In genomic region chr3R:30255255-30256121, dm6 we compare ENCODE assay signal across 3 fruit fly cellular contexts.
TF ChIP-seq lines count a peak whose summit lies in the region.

No protein-coding gene starts in this region.

TF ChIP-seq in whole organism, embryonic, 481 proteins besides CTCF, POLR2A, EP300 and RAD21 (continued from another document and continues in another):
- TF ChIP-seq phol (tag; optimal IDR thresholded peaks at IDR 0.05; lab: Kevin White, UChicago) (peak; percentile 5), Drgx (GFP tag; IDR thresholded peaks at IDR 0.05; lab: Robert Waterston, UW) (peak; percentile 93), vvl (GFP tag; IDR thresholded peaks at IDR 0.05; lab: Robert Waterston, UW) (peak; percentile 49; the same call in 1 of the 2 replicates), CG1024 (GFP tag; IDR thresholded peaks at IDR 0.05; lab: Robert Waterston, UW) (0 out of 2 replicates have a peak, but pooled peaks have one; percentile 3), nom (GFP tag; optimal IDR thresholded peaks at IDR 0.05; lab: Kevin White, UChicago) (peak; percentile 96), sna (GFP tag; IDR thresholded peaks at IDR 0.05; lab: Robert Waterston, UW; ENCODE audit: partially characterized antibody) (no peak), CG14710 (tag; optimal IDR thresholded peaks at IDR 0.05; lab: Kevin White, UChicago) (peak; percentile 26), Awh (GFP tag; IDR thresholded peaks at IDR 0.05; lab: Robert Waterston, UW) (0 out of 2 replicates have a peak, but pooled peaks have one; percentile 25), CG9797 (GFP tag; optimal IDR thresholded peaks at IDR 0.05; lab: Kevin White, UChicago) (no peak), CG8765 (GFP tag; IDR thresholded peaks at IDR 0.05; lab: Robert Waterston, UW) (no peak; the same call in 1 of the 2 replicates), dimm (GFP tag; IDR thresholded peaks at IDR 0.05; lab: Robert Waterston, UW) (no peak), Jarid2 (GFP tag; optimal IDR thresholded peaks at IDR 0.05; lab: Kevin White, UChicago) (no peak), CG10979 (tag; optimal IDR thresholded peaks at IDR 0.05; lab: Kevin White, UChicago) (peak; percentile 44), ttk (GFP tag; IDR thresholded peaks at IDR 0.05; lab: Robert Waterston, UW) (0 out of 2 replicates have a peak, but pooled peaks have one; percentile 9), ara (GFP tag; IDR thresholded peaks at IDR 0.05; lab: Robert Waterston, UW) (peak; percentile 60; the same call in 1 of the 2 replicates), NC2α (GFP tag; optimal IDR thresholded peaks at IDR 0.05; lab: Kevin White, UChicago) (no peak), CG12391 (tag; optimal IDR thresholded peaks at IDR 0.05; lab: Kevin White, UChicago) (peak; percentile 14), gt (GFP tag; IDR thresholded peaks at IDR 0.05; lab: Robert Waterston, UW) (0 out of 2 replicates have a peak, but pooled peaks have one; percentile 18), CG31365 (tag; optimal IDR thresholded peaks at IDR 0.05; lab: Kevin White, UChicago) (no peak), CG17829 (tag; optimal IDR thresholded peaks at IDR 0.05; lab: Kevin White, UChicago) (peak; percentile 32), CG2712 (tag; optimal IDR thresholded peaks at IDR 0.05; lab: Kevin White, UChicago) (peak; percentile 51), Dip3 (GFP tag; optimal IDR thresholded peaks at IDR 0.05; lab: Kevin White, UChicago) (no peak), CoRest (tag; optimal IDR thresholded peaks at IDR 0.05; lab: Kevin White, UChicago) (no peak), Blimp-1 (GFP tag; optimal IDR thresholded peaks at IDR 0.05; lab: Kevin White, UChicago) (peak; percentile 7), CG10654 (GFP tag; optimal IDR thresholded peaks at IDR 0.05; lab: Kevin White, UChicago) (no peak), eve (GFP tag; optimal IDR thresholded peaks at IDR 0.05; lab: Kevin White, UChicago) (peak in 1 of 2 experiments; percentile 24), CG4404 (GFP tag; IDR thresholded peaks at IDR 0.05; lab: Robert Waterston, UW) (0 out of 2 replicates have a peak, but pooled peaks have one; percentile 19), lbe (GFP tag; optimal IDR thresholded peaks at IDR 0.05; lab: Kevin White, UChicago) (peak; percentile 95), rib (GFP tag; IDR thresholded peaks at IDR 0.05; lab: Robert Waterston, UW) (no peak), CG33557 (GFP tag; optimal IDR thresholded peaks at IDR 0.05; lab: Kevin White, UChicago) (peak; percentile 18), lov (optimal IDR thresholded peaks at IDR 0.05; lab: Kevin White, UChicago) (no peak), lov (GFP tag; IDR thresholded peaks at IDR 0.05; lab: Robert Waterston, UW) (0 out of 3 replicates have a peak, but pooled peaks have one; percentile 65), CG10543 (GFP tag; optimal IDR thresholded peaks at IDR 0.05; lab: Kevin White, UChicago) (no peak), zfh1 (GFP tag; IDR thresholded peaks at IDR 0.05; lab: Robert Waterston, UW) (peak; percentile 72), CG11504 (tag; optimal IDR thresholded peaks at IDR 0.05; lab: Kevin White, UChicago) (peak; percentile 1), CG12219 (GFP tag; optimal IDR thresholded peaks at IDR 0.05; lab: Kevin White, UChicago) (peak; percentile 1), scrt (GFP tag; optimal IDR thresholded peaks at IDR 0.05; lab: Kevin White, UChicago) (no peak), btn (GFP tag; optimal IDR thresholded peaks at IDR 0.05; lab: Kevin White, UChicago) (no peak), gem (tag; optimal IDR thresholded peaks at IDR 0.05; lab: Kevin White, UChicago) (peak; percentile 30), Xrp1 (GFP tag; IDR thresholded peaks at IDR 0.05; lab: Robert Waterston, UW) (peak; percentile 72), CG18619 (GFP tag; optimal IDR thresholded peaks at IDR 0.05; lab: Kevin White, UChicago) (no peak), HLH54F (GFP tag; optimal IDR thresholded peaks at IDR 0.05; lab: Kevin White, UChicago) (no peak)

TF ChIP-seq in whole organism, prepupa, 60 proteins besides CTCF, POLR2A, EP300 and RAD21 (continued from another document):
- TF ChIP-seq CG3919 (GFP tag; optimal IDR thresholded peaks at IDR 0.05; lab: Kevin White, UChicago) (peak; percentile 95), CG10669 (GFP tag; optimal IDR thresholded peaks at IDR 0.05; lab: Kevin White, UChicago) (peak; percentile 96), CG3032 (tag; optimal IDR thresholded peaks at IDR 0.05; lab: Kevin White, UChicago) (peak; percentile 98), vri (GFP tag; optimal IDR thresholded peaks at IDR 0.05; lab: Kevin White, UChicago) (peak; percentile 91), net (GFP tag; optimal IDR thresholded peaks at IDR 0.05; lab: Kevin White, UChicago) (peak; percentile 95), Sox14 (GFP tag; optimal IDR thresholded peaks at IDR 0.05; lab: Kevin White, UChicago) (peak; percentile 95), esn (GFP tag; optimal IDR thresholded peaks at IDR 0.05; lab: Kevin White, UChicago) (peak; percentile 95), Blimp-1 (GFP tag; optimal IDR thresholded peaks at IDR 0.05; lab: Kevin White, UChicago) (peak; percentile 77), CG11902 (GFP tag; optimal IDR thresholded peaks at IDR 0.05; lab: Kevin White, UChicago) (peak; percentile 74), CG32006 (GFP tag; optimal IDR thresholded peaks at IDR 0.05; lab: Kevin White, UChicago) (peak; percentile 90), CG9139 (GFP tag; optimal IDR thresholded peaks at IDR 0.05; lab: Kevin White, UChicago) (peak; percentile 97), CG31627 (GFP tag; optimal IDR thresholded peaks at IDR 0.05; lab: Kevin White, UChicago) (peak; percentile 81), Sox15 (GFP tag; optimal IDR thresholded peaks at IDR 0.05; lab: Kevin White, UChicago) (peak; percentile 70), Gug (GFP tag; IDR thresholded peaks at IDR 0.05; lab: Robert Waterston, UW) (peak; percentile 81), CG15336 (GFP tag; IDR thresholded peaks at IDR 0.05; lab: Robert Waterston, UW) (peak; percentile 97), Lpt (GFP tag; optimal IDR thresholded peaks at IDR 0.05; lab: Kevin White, UChicago) (peak; percentile 83), CG6276 (GFP tag; optimal IDR thresholded peaks at IDR 0.05; lab: Kevin White, UChicago) (peak; percentile 82), Eip75B (GFP tag; optimal IDR thresholded peaks at IDR 0.05; lab: Kevin White, UChicago) (peak; percentile 94), fkh (GFP tag; optimal IDR thresholded peaks at IDR 0.05; lab: Kevin White, UChicago) (no peak), CG7368 (GFP tag; optimal IDR thresholded peaks at IDR 0.05; lab: Kevin White, UChicago) (peak; percentile 90), CG6808 (GFP tag; optimal IDR thresholded peaks at IDR 0.05; lab: Kevin White, UChicago) (peak; percentile 97), CG6163 (GFP tag; IDR thresholded peaks at IDR 0.05; lab: Robert Waterston, UW) (peak; percentile 99), CG4318 (GFP tag; optimal IDR thresholded peaks at IDR 0.05; lab: Kevin White, UChicago) (peak; percentile 70), Eip93F (GFP tag; optimal IDR thresholded peaks at IDR 0.05; lab: Kevin White, UChicago) (peak; percentile 97), Hr39 (GFP tag; optimal IDR thresholded peaks at IDR 0.05; lab: Kevin White, UChicago) (peak; percentile 77), Sox102F (GFP tag; optimal IDR thresholded peaks at IDR 0.05; lab: Kevin White, UChicago) (peak; percentile 96), CG6854 (GFP tag; optimal IDR thresholded peaks at IDR 0.05; lab: Kevin White, UChicago) (peak; percentile 93), pdm3 (GFP tag; optimal IDR thresholded peaks at IDR 0.05; lab: Kevin White, UChicago) (peak; percentile 93), topi (GFP tag; optimal IDR thresholded peaks at IDR 0.05; lab: Kevin White, UChicago) (peak; percentile 88), fd85E (GFP tag; optimal IDR thresholded peaks at IDR 0.05; lab: Kevin White, UChicago) (peak; percentile 75), achi (GFP tag; optimal IDR thresholded peaks at IDR 0.05; lab: Kevin White, UChicago) (peak; percentile 96), CG16779 (tag; optimal IDR thresholded peaks at IDR 0.05; lab: Kevin White, UChicago) (peak; percentile 94), ss (GFP tag; optimal IDR thresholded peaks at IDR 0.05; lab: Kevin White, UChicago) (peak; percentile 99 to 100), CG8319 (GFP tag; optimal IDR thresholded peaks at IDR 0.05; lab: Kevin White, UChicago) (peak; percentile 91), lz (GFP tag; optimal IDR thresholded peaks at IDR 0.05; lab: Kevin White, UChicago) (peak; percentile 91), Met (GFP tag; optimal IDR thresholded peaks at IDR 0.05; lab: Kevin White, UChicago) (peak; percentile 92), cyc (GFP tag; optimal IDR thresholded peaks at IDR 0.05; lab: Kevin White, UChicago) (peak; percentile 76)

TF ChIP-seq in whole organism, wandering third instar larva, 38 proteins besides CTCF, POLR2A, EP300 and RAD21 (continued from another document):
- TF ChIP-seq CG32264 (GFP tag; optimal IDR thresholded peaks at IDR 0.05; lab: Kevin White, UChicago) (peak; percentile 74), jim (GFP tag; optimal IDR thresholded peaks at IDR 0.05; lab: Kevin White, UChicago) (no peak), sv (GFP tag; optimal IDR thresholded peaks at IDR 0.05; lab: Kevin White, UChicago) (no peak), foxo (GFP tag; optimal IDR thresholded peaks at IDR 0.05; lab: Kevin White, UChicago) (peak in 1 of 2 experiments; percentile 89), GATAd (GFP tag; optimal IDR thresholded peaks at IDR 0.05; lab: Kevin White, UChicago) (no peak), Jra (GFP tag; optimal IDR thresholded peaks at IDR 0.05; lab: Kevin White, UChicago) (peak; percentile 69), psq (GFP tag; optimal IDR thresholded peaks at IDR 0.05; lab: Kevin White, UChicago) (peak; percentile 96), Hnf4 (GFP tag; optimal IDR thresholded peaks at IDR 0.05; lab: Kevin White, UChicago) (peak; percentile 78)
